Fruit fly (Drosophila melanogaster) whole organism, embryonic: Measurements from ENCODE around the gene dob.

Experiments
- Antp ChIP-seq: fragments of 200-800 bp; sonication (Bioruptor generic); optimal IDR thresholded peaks from 3 replicates; lab custom pipeline; 2016; ENCODE audit warnings: missing biosample characterization, missing genetic modification characterization
- B-H2 ChIP-seq: fragments of 200-800 bp; sonication (Bioruptor generic); optimal IDR thresholded peaks from 2 replicates; lab custom pipeline; 2018; ENCODE audit warnings: missing biosample characterization, mild to moderate bottlenecking, missing genetic modification characterization
- BEAF-32 ChIP-seq: fragments of 200-800 bp; sonication (Bioruptor generic); optimal IDR thresholded peaks from 3 replicates; lab custom pipeline; 2017; ENCODE audit warnings: missing biosample characterization, missing genetic modification characterization, mild to moderate bottlenecking, moderate library complexity, missing genetic modification reagents
- CG10209 ChIP-seq: fragments of 200-800 bp; sonication (Bioruptor generic); optimal IDR thresholded peaks from 3 replicates; lab custom pipeline; 2017; ENCODE audit warnings: missing biosample characterization, mild to moderate bottlenecking, missing genetic modification characterization, missing genetic modification reagents
- CG11093 ChIP-seq: fragments of 200-800 bp; sonication (Bioruptor generic); IDR thresholded peaks from 3 replicates; pipeline ENCODE4 v1.3.6; 2022; ENCODE audit warnings: missing biosample characterization, missing genetic modification characterization
- CG12219 ChIP-seq: fragments of 200-800 bp; sonication (Bioruptor generic); optimal IDR thresholded peaks from 3 replicates; lab custom pipeline; 2018; ENCODE audit warnings: missing biosample characterization, mild to moderate bottlenecking, missing genetic modification characterization
- CG13624 ChIP-seq: fragments of 200-800 bp; sonication (Bioruptor generic); optimal IDR thresholded peaks from 2 replicates; lab custom pipeline; 2016; ENCODE audit warnings: missing biosample characterization, missing genetic modification characterization
- CG13775 ChIP-seq: fragments of 200-800 bp; sonication (Bioruptor generic); optimal IDR thresholded peaks from 3 replicates; lab custom pipeline; 2017; ENCODE audit warnings: missing biosample characterization, mild to moderate bottlenecking, missing genetic modification characterization
- CG15479 ChIP-seq: fragments of 200-800 bp; sonication (Bioruptor generic); optimal IDR thresholded peaks from 3 replicates; lab custom pipeline; 2019; ENCODE audit warnings: missing biosample characterization, mild to moderate bottlenecking, missing genetic modification characterization, moderate library complexity
- CG15601 ChIP-seq: fragments of 200-800 bp; sonication (Bioruptor generic); optimal IDR thresholded peaks from 3 replicates; lab custom pipeline; 2019; ENCODE audit warnings: missing biosample characterization, mild to moderate bottlenecking, missing genetic modification characterization, moderate library complexity
- CG17186 ChIP-seq: fragments of 200-800 bp; sonication (Bioruptor generic); optimal IDR thresholded peaks from 3 replicates; lab custom pipeline; 2017; ENCODE audit warnings: missing biosample characterization, missing genetic modification reagents, missing genetic modification characterization
- CG17568 ChIP-seq: fragments of 200-800 bp; sonication (Bioruptor generic); optimal IDR thresholded peaks from 2 replicates; lab custom pipeline; 2018; ENCODE audit warnings: missing biosample characterization, mild to moderate bottlenecking, missing genetic modification characterization, moderate library complexity
- CG17912 ChIP-seq: fragments of 200-800 bp; sonication (Bioruptor generic); optimal IDR thresholded peaks from 2 replicates; lab custom pipeline; 2018; ENCODE audit warnings: missing biosample characterization, mild to moderate bottlenecking, missing genetic modification characterization
- CG30403 ChIP-seq: fragments of 200-800 bp; sonication (Bioruptor generic); optimal IDR thresholded peaks from 3 replicates; lab custom pipeline; 2016; ENCODE audit warnings: missing biosample characterization, missing genetic modification characterization
- CG30431 ChIP-seq: fragments of 200-800 bp; sonication (Bioruptor generic); optimal IDR thresholded peaks from 2 replicates; lab custom pipeline; 2017; ENCODE audit warnings: missing biosample characterization, missing genetic modification characterization
- CG33557 ChIP-seq: fragments of 200-800 bp; sonication (Bioruptor generic); optimal IDR thresholded peaks from 2 replicates; lab custom pipeline; 2019; ENCODE audit warnings: missing biosample characterization, mild to moderate bottlenecking, missing genetic modification characterization, moderate library complexity
- CG3847 ChIP-seq: fragments of 200-800 bp; sonication (Bioruptor generic); IDR thresholded peaks from 2 replicates; pipeline ENCODE4 v1.3.6; 2022; ENCODE audit warnings: missing biosample characterization, missing genetic modification characterization
- CG4360 ChIP-seq: fragments of 200-800 bp; sonication (Bioruptor generic); IDR thresholded peaks from 2 replicates; pipeline ENCODE4 v1.3.6; 2022; ENCODE audit warnings: missing biosample characterization, missing genetic modification characterization
- CG4707 ChIP-seq: fragments of 200-800 bp; sonication (Bioruptor generic); optimal IDR thresholded peaks from 2 replicates; lab custom pipeline; 2018; ENCODE audit warnings: missing biosample characterization, mild to moderate bottlenecking, missing genetic modification characterization, moderate library complexity
- CG6791 ChIP-seq: fragments of 200-800 bp; sonication (Bioruptor generic); IDR thresholded peaks from 3 replicates; pipeline ENCODE4 v1.3.6; 2022; ENCODE audit warnings: missing biosample characterization, missing genetic modification characterization; ENCODE audit not compliant: partially characterized antibody
- CG6854 ChIP-seq: fragments of 200-800 bp; sonication (Bioruptor generic); optimal IDR thresholded peaks from 3 replicates; lab custom pipeline; 2017; ENCODE audit warnings: missing biosample characterization, mild to moderate bottlenecking, missing genetic modification characterization
- CG7556 ChIP-seq: fragments of 200-800 bp; sonication (Bioruptor generic); optimal IDR thresholded peaks from 2 replicates; lab custom pipeline; 2017; ENCODE audit warnings: missing biosample characterization, mild to moderate bottlenecking, missing genetic modification characterization
- CG8388 ChIP-seq: fragments of 200-800 bp; sonication (Bioruptor generic); optimal IDR thresholded peaks from 2 replicates; lab custom pipeline; 2019; ENCODE audit warnings: missing biosample characterization, mild to moderate bottlenecking, missing genetic modification characterization, moderate library complexity
- CG9797 ChIP-seq: fragments of 200-800 bp; sonication (Bioruptor generic); optimal IDR thresholded peaks from 3 replicates; lab custom pipeline; 2018; ENCODE audit warnings: missing biosample characterization, mild to moderate bottlenecking, missing genetic modification characterization
- CHES-1-like ChIP-seq: fragments of 200-800 bp; sonication (Bioruptor generic); optimal IDR thresholded peaks from 2 replicates; lab custom pipeline; 2016; ENCODE audit warnings: missing biosample characterization, missing genetic modification characterization
- Chrac-16 ChIP-seq: fragments of 200-800 bp; sonication (Bioruptor generic); optimal IDR thresholded peaks from 3 replicates; lab custom pipeline; 2016; ENCODE audit warnings: missing biosample characterization, missing genetic modification characterization
- Dip3 ChIP-seq: fragments of 200-800 bp; sonication (Bioruptor generic); optimal IDR thresholded peaks from 3 replicates; lab custom pipeline; 2016; ENCODE audit warnings: missing biosample characterization, missing genetic modification characterization
- E2f2 ChIP-seq: fragments of 200-800 bp; sonication (Bioruptor generic); IDR thresholded peaks from 2 replicates; pipeline ENCODE4 v1.3.6; 2022; ENCODE audit warnings: missing biosample characterization, missing genetic modification characterization
- Ets97D ChIP-seq: fragments of 200-800 bp; sonication (Bioruptor generic); optimal IDR thresholded peaks from 3 replicates; lab custom pipeline; 2016; ENCODE audit warnings: missing biosample characterization, missing genetic modification characterization
- Hr3 ChIP-seq: fragments of 200-800 bp; sonication (Bioruptor generic); optimal IDR thresholded peaks from 3 replicates; lab custom pipeline; 2016; ENCODE audit warnings: missing biosample characterization, missing genetic modification characterization
- Lhr ChIP-seq: fragments of 200-800 bp; sonication (Bioruptor generic); optimal IDR thresholded peaks from 3 replicates; lab custom pipeline; 2017; ENCODE audit warnings: mild to moderate bottlenecking, missing biosample characterization, missing genetic modification reagents, missing genetic modification characterization
- NC2β ChIP-seq: fragments of 200-800 bp; sonication (Bioruptor generic); optimal IDR thresholded peaks from 2 replicates; lab custom pipeline; 2016; ENCODE audit warnings: missing biosample characterization, missing genetic modification characterization
- Nf-YA ChIP-seq: fragments of 200-800 bp; sonication (Bioruptor generic); IDR thresholded peaks from 2 replicates; pipeline ENCODE4 v1.3.6; 2022; ENCODE audit warnings: missing biosample characterization, missing genetic modification characterization
- Oli ChIP-seq: fragments of 200-800 bp; sonication (Bioruptor generic); optimal IDR thresholded peaks from 2 replicates; lab custom pipeline; 2018; ENCODE audit warnings: missing biosample characterization, mild to moderate bottlenecking, missing genetic modification characterization, moderate library complexity
- Opbp ChIP-seq: fragments of 200-800 bp; sonication (Bioruptor generic); IDR thresholded peaks from 3 replicates; pipeline ENCODE4 v1.3.6; 2022; ENCODE audit warnings: missing biosample characterization, missing genetic modification characterization; ENCODE audit not compliant: partially characterized antibody
- ab ChIP-seq: fragments of 200-800 bp; sonication (Bioruptor generic); optimal IDR thresholded peaks from 2 replicates; lab custom pipeline; 2016; ENCODE audit warnings: missing biosample characterization, missing genetic modification characterization
- ase ChIP-seq: fragments of 200-800 bp; sonication (Bioruptor generic); IDR thresholded peaks from 3 replicates; pipeline ENCODE4 v1.3.6; 2022; ENCODE audit warnings: missing biosample characterization, missing genetic modification characterization
- ato ChIP-seq: fragments of 200-800 bp; sonication (Bioruptor generic); IDR thresholded peaks from 2 replicates; pipeline ENCODE4 v1.3.6; 2022; ENCODE audit warnings: missing biosample characterization, missing genetic modification characterization; ENCODE audit not compliant: partially characterized antibody
- cad ChIP-seq: fragments of >200 bp; optimal IDR thresholded peaks from 2 replicates; lab custom pipeline; 2017; ENCODE audit warnings: missing biosample characterization, missing genetic modification characterization
- chm ChIP-seq: fragments of 200-800 bp; sonication (Bioruptor generic); IDR thresholded peaks from 2 replicates; pipeline ENCODE4 v1.3.6; 2022; ENCODE audit warnings: missing biosample characterization, missing genetic modification characterization
- dpn ChIP-seq, 2 experiments: fragments of 200-800 bp; sonication (Bioruptor generic); optimal IDR thresholded peaks; 3 replicates each; lab custom pipeline; 2016; ENCODE audit warnings: missing biosample characterization in 2 of 2, missing genetic modification characterization in 2 of 2
- esg ChIP-seq: fragments of 200-800 bp; sonication (Bioruptor generic); conservative IDR thresholded peaks from 2 replicates; pipeline ENCODE4 v1.3.6; 2022; ENCODE audit warnings: missing biosample characterization, missing genetic modification characterization
- ewg ChIP-seq: fragments of 200-800 bp; sonication (Bioruptor generic); optimal IDR thresholded peaks from 3 replicates; lab custom pipeline; 2017; ENCODE audit warnings: mild to moderate bottlenecking, missing biosample characterization, missing genetic modification reagents, missing genetic modification characterization
- gfzf ChIP-seq: fragments of 200-800 bp; sonication (Bioruptor generic); optimal IDR thresholded peaks from 2 replicates; lab custom pipeline; 2016; ENCODE audit warnings: missing biosample characterization, mild to moderate bottlenecking, missing genetic modification characterization, moderate library complexity
- row ChIP-seq: fragments of 200-800 bp; sonication (Bioruptor generic); IDR thresholded peaks from 3 replicates; pipeline ENCODE4 v1.3.6; 2022; ENCODE audit warnings: missing biosample characterization, missing genetic modification characterization
- slou ChIP-seq: fragments of 200-800 bp; sonication (Bioruptor generic); optimal IDR thresholded peaks from 3 replicates; lab custom pipeline; 2016; ENCODE audit warnings: missing biosample characterization, missing genetic modification characterization
- slp2 ChIP-seq: fragments of 200-800 bp; sonication (Bioruptor generic); optimal IDR thresholded peaks from 2 replicates; lab custom pipeline; 2016; ENCODE audit warnings: missing biosample characterization, missing genetic modification characterization
- trem ChIP-seq: fragments of 200-800 bp; optimal IDR thresholded peaks from 3 replicates; lab custom pipeline; 2019; ENCODE audit warnings: missing biosample characterization, mild to moderate bottlenecking, missing genetic modification characterization, moderate library complexity
- ttk ChIP-seq: fragments of 200-800 bp; sonication (Bioruptor generic); IDR thresholded peaks from 2 replicates; pipeline ENCODE4 v2.1.2; 2022; ENCODE audit warnings: missing biosample characterization, missing genetic modification characterization

Gene dob

DNA sequence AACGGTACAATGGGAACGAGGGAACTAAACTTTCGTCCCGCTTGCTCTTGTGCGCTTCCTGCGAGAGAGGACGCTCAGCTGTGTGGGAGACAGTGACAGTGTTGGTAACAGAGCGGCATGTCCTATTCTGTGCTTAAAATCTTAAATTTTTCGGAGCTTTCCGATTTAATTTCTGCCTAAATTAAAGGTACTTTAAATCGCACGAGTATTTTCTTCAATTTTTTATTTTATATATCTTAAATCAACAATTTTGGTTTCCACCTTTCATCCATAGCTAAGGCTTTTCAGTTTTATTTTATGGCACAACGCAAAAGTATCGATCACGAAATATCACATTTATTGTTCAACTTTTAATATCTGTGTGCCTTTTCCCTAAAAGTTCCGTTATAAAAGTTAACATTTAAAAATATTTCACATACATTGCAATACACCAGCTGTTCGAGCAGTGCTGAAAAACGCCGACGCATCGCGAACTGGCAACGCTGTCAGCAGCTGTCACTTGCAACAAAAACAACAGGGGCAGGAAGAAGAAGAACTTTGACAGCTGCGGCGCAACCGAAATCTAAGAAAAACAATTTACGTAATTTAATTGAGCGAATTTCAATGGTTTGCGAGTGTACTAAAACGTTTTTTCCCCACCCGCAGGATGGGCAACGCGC lies 3.3 kb upstream of the dob start, which contains the start of the genes hiw and ND-B18 (continued):
- TF ChIP-seq ewg (peak; percentile 4), slp2 (GFP tag; lab: Kevin White, UChicago) (peak; percentile 24), ttk (GFP tag; lab: Robert Waterston, UW) (no peak), Chrac-16 (GFP tag; lab: Kevin White, UChicago) (no peak), CG9797 (GFP tag; lab: Kevin White, UChicago) (peak; percentile 42), BEAF-32 (GFP tag; lab: Kevin White, UChicago) (peak; percentile 36), CG11093 (GFP tag; lab: Robert Waterston, UW) (no peak), ab (GFP tag; lab: Kevin White, UChicago) (no peak), CG6854 (no peak), NC2β (GFP tag; lab: Kevin White, UChicago) (peak; percentile 11), CG15601 (peak; percentile 12), slou (GFP tag; lab: Kevin White, UChicago) (no peak), CG13775 (GFP tag; lab: Kevin White, UChicago) (no peak), CG17568 (GFP tag; lab: Kevin White, UChicago) (no peak), CG3847 (GFP tag; lab: Robert Waterston, UW) (peak; percentile 79), CG33557 (GFP tag; lab: Kevin White, UChicago) (no peak), Antp (GFP tag; lab: Kevin White, UChicago) (peak; percentile 10), ase (GFP tag; lab: Robert Waterston, UW) (no peak), CG7556 (GFP tag; lab: Kevin White, UChicago) (peak; percentile 4), CG4707 (no peak), CG4360 (peak; percentile 94), Hr3 (GFP tag; lab: Kevin White, UChicago) (peak; percentile 2), CG30403 (peak; percentile 41), CG17912 (GFP tag; lab: Kevin White, UChicago) (no peak), CG8388 (no peak), chm (0 out of 2 replicates have a peak, but pooled peaks have one; percentile 50), Opbp (GFP tag; lab: Robert Waterston, UW) (peak; percentile 22; the same call in 1 of the 3 replicates), CG12219 (no peak), cad (GFP tag; lab: Kevin White, UChicago) (no peak), esg (GFP tag; lab: Robert Waterston, UW) (no peak), gfzf (GFP tag; lab: Kevin White, UChicago) (peak; percentile 40), CG17186 (peak; percentile 61), CG10209 (GFP tag; lab: Kevin White, UChicago) (peak; percentile 9), CG30431 (GFP tag; lab: Kevin White, UChicago) (no peak), Dip3 (GFP tag; lab: Kevin White, UChicago) (peak; percentile 5), CHES-1-like (GFP tag; lab: Kevin White, UChicago) (peak; percentile 30), E2f2 (GFP tag; lab: Robert Waterston, UW) (peak; percentile 69), trem (tag; lab: Kevin White, UChicago) (peak; percentile 69), Oli (no peak), Nf-YA (GFP tag; lab: Robert Waterston, UW) (no peak), ato (GFP tag; lab: Robert Waterston, UW) (0 out of 2 replicates have a peak, but pooled peaks have one; percentile 15), dpn (GFP tag; optimal IDR thresholded peaks at IDR 0.05; lab: Kevin White, UChicago) (peak; percentile 26 to 29), row (GFP tag; lab: Robert Waterston, UW) (peak; percentile 23; the same call in 1 of the 3 replicates), B-H2 (peak; percentile 43), CG6791 (GFP tag; lab: Robert Waterston, UW) (peak; percentile 33; the same call in 2 of the 3 replicates), Ets97D (GFP tag; lab: Kevin White, UChicago) (peak; percentile 92), CG15479 (GFP tag; lab: Kevin White, UChicago) (peak; percentile 63), CG13624 (GFP tag; lab: Kevin White, UChicago) (peak; percentile 29), Lhr (GFP tag; lab: Kevin White, UChicago) (peak; percentile 9)
